Fruit fly (Drosophila melanogaster) whole organism, adult: ENCODE results near the gene CG9928.

ENCODE experiments used
- CG33017 ChIP-seq: fragments of 200-800 bp; sonication (Bioruptor generic); optimal IDR thresholded peaks from 2 replicates; lab custom pipeline; 2018; ENCODE audit warnings: missing biosample characterization, mild to moderate bottlenecking, missing genetic modification characterization, moderate library complexity
- cic ChIP-seq: fragments of 200-800 bp; sonication (Bioruptor generic); optimal IDR thresholded peaks from 2 replicates; lab custom pipeline; 2017; ENCODE audit warnings: missing biosample characterization, mild to moderate bottlenecking, missing genetic modification characterization, moderate library complexity
- pad ChIP-seq: fragments of 200-800 bp; sonication (Bioruptor generic); optimal IDR thresholded peaks from 3 replicates; lab custom pipeline; 2017; ENCODE audit warnings: missing biosample characterization, missing genetic modification characterization, mild to moderate bottlenecking, moderate library complexity, missing genetic modification reagents
- toe ChIP-seq: fragments of 200-800 bp; sonication (Bioruptor generic); optimal IDR thresholded peaks from 2 replicates; lab custom pipeline; 2016; ENCODE audit warnings: missing biosample characterization, missing genetic modification characterization

- TF ChIP-seq toe (GFP tag; lab: Kevin White, UChicago) = peak; percentile 33
- TF ChIP-seq CG33017 (tag; lab: Kevin White, UChicago) = no peak
- no peak for TF ChIP-seq pad (GFP tag; lab: Kevin White, UChicago)
- no peak for TF ChIP-seq cic (GFP tag; lab: Kevin White, UChicago)
Observed at dm6 chr2L:13157903-13158302, 15.2 kb upstream of the CG9928 start.
